Worm (Caenorhabditis elegans) whole organism, midembryonic: ENCODE results near the gene T05B9.1.
"Not testable (repeated sequence)": the region's sequence is repeated elsewhere in the genome, so short reads cannot be mapped to it uniquely, and the experiment has no call there.

Experiments used
- T22C8.4 ChIP-seq: fragments of 200-800 bp; sonication (Bioruptor generic); IDR thresholded peaks from 2 replicates; pipeline ENCODE4 v1.3.6; 2022; ENCODE audit warnings: missing genetic modification characterization, missing compliant biosample characterization
- cog-1 ChIP-seq: sonication (generic microtip); optimal IDR thresholded peaks from 2 replicates; lab custom pipeline; 2016; ENCODE audit warnings: missing genetic modification characterization, missing compliant biosample characterization
- flt-1 ChIP-seq: fragments of 200-800 bp; sonication (Bioruptor generic); IDR thresholded peaks from 2 replicates; pipeline ENCODE4 v1.3.6; 2022; ENCODE audit warnings: missing genetic modification characterization, missing compliant biosample characterization
- ztf-23 ChIP-seq: fragments of 200-800 bp; sonication (Bioruptor generic); IDR thresholded peaks from 2 replicates; pipeline ENCODE4 v1.3.6; 2022; ENCODE audit warnings: missing genetic modification reagents, missing genetic modification characterization, missing compliant biosample characterization
- ztf-29 ChIP-seq: fragments of 200-800 bp; sonication (Bioruptor generic); IDR thresholded peaks from 2 replicates; pipeline ENCODE4 v1.3.6; 2022; ENCODE audit warnings: missing genetic modification reagents, missing genetic modification characterization, missing compliant biosample characterization

- TF ChIP-seq flt-1 (GFP tag; lab: Robert Waterston, UW); cog-1 (tag; lab: Kevin White, UChicago); ztf-23 (GFP tag; lab: Robert Waterston, UW); T22C8.4; ztf-29 (GFP tag; lab: Robert Waterston, UW): not testable (repeated sequence)
Measured at ce11 chrII:11211661-11212060, 49.3 kb downstream of the T05B9.1 start.
